Worm (Caenorhabditis elegans) whole organism, early embryonic: Measurements from ENCODE around the gene gap-2.

Experiments used
- B0310.2 ChIP-seq: sonication (generic microtip); optimal IDR thresholded peaks from 2 replicates; lab custom pipeline; 2016; ENCODE audit warnings: mild to moderate bottlenecking, missing genetic modification characterization, missing compliant biosample characterization
- F13C5.2 ChIP-seq: sonication (generic microtip); optimal IDR thresholded peaks from 2 replicates; lab custom pipeline; 2017; ENCODE audit warnings: mild to moderate bottlenecking, missing genetic modification characterization, inconsistent platforms, missing compliant biosample characterization
- aly-1 ChIP-seq: sonication (generic microtip); optimal IDR thresholded peaks from 2 replicates; lab custom pipeline; 2016; ENCODE audit warnings: missing genetic modification characterization, missing compliant biosample characterization
- ama-1 ChIP-seq: fragments of 150-350 bp; optimal IDR thresholded peaks from 2 replicates; lab custom pipeline; 2014
- ceh-13 ChIP-seq: fragments of 200-800 bp; sonication (Bioruptor generic); optimal IDR thresholded peaks from 2 replicates; lab custom pipeline; 2018; ENCODE audit warnings: mild to moderate bottlenecking, missing genetic modification characterization, missing compliant biosample characterization
- ceh-36 ChIP-seq: sonication (generic microtip); optimal IDR thresholded peaks from 2 replicates; lab custom pipeline; 2016; ENCODE audit warnings: missing genetic modification characterization, inconsistent platforms, missing compliant biosample characterization
- ets-7 ChIP-seq: sonication (generic microtip); optimal IDR thresholded peaks from 2 replicates; lab custom pipeline; 2016; ENCODE audit warnings: missing genotype, missing genetic modification characterization, missing compliant biosample characterization
- flt-1 ChIP-seq: fragments of 200-800 bp; sonication (Bioruptor generic); IDR thresholded peaks from 2 replicates; pipeline ENCODE4 v1.3.6; 2022; ENCODE audit warnings: missing genetic modification characterization, missing compliant biosample characterization
- hmbx-1 ChIP-seq: sonication (generic microtip); optimal IDR thresholded peaks from 2 replicates; lab custom pipeline; 2016; ENCODE audit warnings: mild to moderate bottlenecking, missing genetic modification characterization, missing compliant biosample characterization
- hmg-4 ChIP-seq: fragments of 200-800 bp; sonication (Bioruptor generic); optimal IDR thresholded peaks from 2 replicates; lab custom pipeline; 2018; ENCODE audit warnings: mild to moderate bottlenecking, missing genetic modification characterization, missing compliant biosample characterization
- hnd-1 ChIP-seq: sonication (generic microtip); optimal IDR thresholded peaks from 2 replicates; lab custom pipeline; 2016; ENCODE audit warnings: missing genetic modification characterization, missing compliant biosample characterization
- pes-1 ChIP-seq: fragments of 200-800 bp; sonication (Bioruptor generic); IDR thresholded peaks from 2 replicates; pipeline ENCODE4 v1.3.6; 2022; ENCODE audit warnings: missing genetic modification reagents, missing genetic modification characterization, missing compliant biosample characterization
- scrt-1 ChIP-seq: fragments of 200-800 bp; sonication (Bioruptor generic); IDR thresholded peaks from 2 replicates; pipeline ENCODE4 v1.3.6; 2022; ENCODE audit warnings: missing genetic modification characterization, missing compliant biosample characterization
- sea-1 ChIP-seq: fragments of 200-800 bp; sonication (Bioruptor generic); conservative IDR thresholded peaks from 2 replicates; pipeline ENCODE4 v1.3.6; 2022; ENCODE audit warnings: missing genetic modification characterization, missing compliant biosample characterization
- tbx-11 ChIP-seq: fragments of 200-800 bp; sonication (Bioruptor generic); IDR thresholded peaks from 2 replicates; pipeline ENCODE4 v1.3.6; 2022; ENCODE audit warnings: missing genetic modification characterization, missing compliant biosample characterization
- tbx-37 ChIP-seq: fragments of 200-800 bp; sonication (Bioruptor generic); conservative IDR thresholded peaks from 2 replicates; pipeline ENCODE4 v1.3.6; 2022; ENCODE audit warnings: missing genetic modification reagents, missing genetic modification characterization, missing compliant biosample characterization
- tra-4 ChIP-seq: sonication (generic microtip); optimal IDR thresholded peaks from 2 replicates; lab custom pipeline; 2017; ENCODE audit warnings: missing genetic modification characterization, missing compliant biosample characterization

Gene gap-2

ce11 chrX:9467573-9467972 lies 4.7 kb upstream of the gap-2 start:
- TF ChIP-seq B0310.2 (tag; lab: Kevin White, UChicago) (peak; percentile 89), scrt-1 (GFP tag; lab: Robert Waterston, UW) (peak; percentile 92), hmg-4 (GFP tag; lab: Kevin White, UChicago) (peak; percentile 90), flt-1 (GFP tag; lab: Robert Waterston, UW) (peak; percentile 93), tra-4 (peak; percentile 45), ceh-36 (peak; percentile 88), aly-1 (tag; lab: Kevin White, UChicago) (peak; percentile 90), hnd-1 (tag; lab: Kevin White, UChicago) (peak; percentile 84), F13C5.2 (tag; lab: Kevin White, UChicago) (peak; percentile 94), ceh-13 (GFP tag; lab: Kevin White, UChicago) (peak; percentile 78), ets-7 (tag; lab: Kevin White, UChicago) (peak; percentile 72), tbx-37 (peak; percentile 84), hmbx-1 (tag; lab: Kevin White, UChicago) (peak; percentile 79), pes-1 (peak; percentile 96), sea-1 (peak; percentile 91), ama-1 (lab: Kevin White, UChicago) (no peak), tbx-11 (peak; percentile 90)

- TF ChIP-seq scrt-1 (GFP tag; lab: Robert Waterston, UW) (no peak), F13C5.2 (tag; lab: Kevin White, UChicago) (no peak), tra-4 (no peak)
These were observed 4.5 kb downstream of the gap-2 start for ce11 chrX:9476752-9477151.

DNA sequence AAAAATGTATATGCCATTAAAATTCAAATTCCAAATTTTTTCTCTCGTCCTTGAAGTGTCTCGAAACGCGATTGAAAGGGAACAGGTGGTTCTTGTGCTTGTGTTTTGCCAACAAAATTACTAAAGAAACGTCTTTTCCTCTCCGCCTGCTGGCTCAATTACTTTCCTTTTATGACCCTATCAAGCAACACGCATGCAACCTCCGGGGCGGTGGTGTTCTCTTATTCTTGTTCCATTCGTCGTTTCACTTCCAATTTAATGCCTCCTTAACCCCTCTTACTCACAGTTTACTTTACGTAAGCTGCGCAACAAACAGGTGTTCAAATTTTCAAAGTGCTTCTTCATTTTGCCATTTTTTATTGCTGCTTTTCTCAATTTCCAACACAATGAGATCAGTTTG lies 11.5 kb downstream of the gap-2 start:
- TF ChIP-seq ama-1 (lab: Kevin White, UChicago) (no peak), ceh-36 (no peak), hmbx-1 (tag; lab: Kevin White, UChicago) (no peak), sea-1 (no peak), flt-1 (GFP tag; lab: Robert Waterston, UW) (no peak), tra-4 (no peak), ets-7 (tag; lab: Kevin White, UChicago) (no peak), F13C5.2 (tag; lab: Kevin White, UChicago) (no peak), tbx-11 (no peak), pes-1 (no peak), hmg-4 (GFP tag; lab: Kevin White, UChicago) (no peak), scrt-1 (GFP tag; lab: Robert Waterston, UW) (no peak), B0310.2 (tag; lab: Kevin White, UChicago) (no peak)

ce11 chrX:9486160-9486559 lies 13.9 kb downstream of the gap-2 start:
- no peak for TF ChIP-seq B0310.2 (tag; lab: Kevin White, UChicago)
- no peak for TF ChIP-seq ceh-36
- TF ChIP-seq scrt-1 (GFP tag; lab: Robert Waterston, UW), result no peak
- no peak for TF ChIP-seq hmbx-1 (tag; lab: Kevin White, UChicago)
- TF ChIP-seq sea-1, result no peak
- TF ChIP-seq tbx-37, result no peak
- no peak for TF ChIP-seq tbx-11
- TF ChIP-seq tra-4, result no peak
- TF ChIP-seq pes-1, result no peak
- no peak for TF ChIP-seq ets-7 (tag; lab: Kevin White, UChicago)
- no peak for TF ChIP-seq hnd-1 (tag; lab: Kevin White, UChicago)
- no peak for TF ChIP-seq aly-1 (tag; lab: Kevin White, UChicago)

DNA sequence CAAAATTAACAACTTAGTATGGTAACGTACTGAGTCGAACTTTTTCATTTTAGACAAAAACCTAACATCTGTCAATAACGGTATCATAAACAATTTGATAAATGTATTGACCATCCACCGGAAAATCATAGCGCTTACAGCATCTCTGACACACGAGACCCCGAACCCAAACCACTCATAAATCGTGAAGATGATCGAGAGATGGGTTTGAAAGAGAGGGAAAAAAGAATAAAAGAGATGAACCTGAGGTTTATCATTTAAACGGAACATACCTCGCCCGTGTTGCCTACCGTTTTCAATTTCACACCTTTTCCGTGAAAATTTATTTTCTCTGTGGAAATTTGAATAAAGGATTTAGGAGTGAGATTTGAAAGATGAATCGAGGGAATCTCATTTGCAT lies 17.3 kb downstream of the gap-2 start:
- no peak for TF ChIP-seq scrt-1 (GFP tag; lab: Robert Waterston, UW)
- no peak for TF ChIP-seq tbx-11
- no peak for TF ChIP-seq ceh-36
- no peak for TF ChIP-seq B0310.2 (tag; lab: Kevin White, UChicago)
- TF ChIP-seq hmbx-1 (tag; lab: Kevin White, UChicago), result no peak
- no peak for TF ChIP-seq hmg-4 (GFP tag; lab: Kevin White, UChicago)
- TF ChIP-seq ceh-13 (GFP tag; lab: Kevin White, UChicago), result no peak
- no peak for TF ChIP-seq aly-1 (tag; lab: Kevin White, UChicago)
- no peak for TF ChIP-seq tbx-37
- TF ChIP-seq ets-7 (tag; lab: Kevin White, UChicago), result no peak
- no peak for TF ChIP-seq sea-1
- no peak for TF ChIP-seq tra-4
- TF ChIP-seq ama-1 (lab: Kevin White, UChicago), result no peak
- TF ChIP-seq flt-1 (GFP tag; lab: Robert Waterston, UW), result no peak
- no peak for TF ChIP-seq F13C5.2 (tag; lab: Kevin White, UChicago)
- TF ChIP-seq hnd-1 (tag; lab: Kevin White, UChicago), result no peak
- no peak for TF ChIP-seq pes-1

ce11 chrX:9491439-9491838 lies 19.2 kb downstream of the gap-2 start:
- TF ChIP-seq tbx-11 (no peak), scrt-1 (GFP tag; lab: Robert Waterston, UW) (no peak), hmbx-1 (tag; lab: Kevin White, UChicago) (no peak), F13C5.2 (tag; lab: Kevin White, UChicago) (no peak)

ce11 chrX:9494661-9495060 lies 22.4 kb downstream of the gap-2 start:
- TF ChIP-seq B0310.2 (tag; lab: Kevin White, UChicago), result peak; percentile 46
- TF ChIP-seq ceh-36, result no peak

- no peak for TF ChIP-seq flt-1 (GFP tag; lab: Robert Waterston, UW)
- no peak for TF ChIP-seq ama-1 (lab: Kevin White, UChicago)
- no peak for TF ChIP-seq tbx-11
- no peak for TF ChIP-seq B0310.2 (tag; lab: Kevin White, UChicago)
- no peak for TF ChIP-seq sea-1
- TF ChIP-seq scrt-1 (GFP tag; lab: Robert Waterston, UW), result no peak
- no peak for TF ChIP-seq ceh-13 (GFP tag; lab: Kevin White, UChicago)
- TF ChIP-seq pes-1, result no peak
- TF ChIP-seq hmbx-1 (tag; lab: Kevin White, UChicago), result no peak
- TF ChIP-seq tra-4, result no peak
- TF ChIP-seq hmg-4 (GFP tag; lab: Kevin White, UChicago), result no peak
- no peak for TF ChIP-seq tbx-37
- no peak for TF ChIP-seq hnd-1 (tag; lab: Kevin White, UChicago)
- no peak for TF ChIP-seq ets-7 (tag; lab: Kevin White, UChicago)
- no peak for TF ChIP-seq ceh-36
These were observed 27.1 kb downstream of the gap-2 start for ce11 chrX:9499355-9499754.
